Worm (Caenorhabditis elegans): ENCODE measurements around the gene F13E9.16.

- TF ChIP-seq pqm-1 (tag; optimal IDR thresholded peaks at IDR 0.05) = no peak
- TF ChIP-seq nhr-43 (tag; optimal IDR thresholded peaks at IDR 0.05; ENCODE audit: poor library complexity, severe bottlenecking) = no peak
- TF ChIP-seq egl-27 (tag; optimal IDR thresholded peaks at IDR 0.05) = no peak
- TF ChIP-seq mdl-1 (tag; optimal IDR thresholded peaks at IDR 0.05) = no peak
- TF ChIP-seq nhr-25 (tag; optimal IDR thresholded peaks at IDR 0.05) = no peak
- TF ChIP-seq ceh-28 (tag; optimal IDR thresholded peaks at IDR 0.05) = no peak
- no peak for TF ChIP-seq ama-1 (optimal IDR thresholded peaks at IDR 0.05)
- no peak for TF ChIP-seq ceh-9 (tag; optimal IDR thresholded peaks at IDR 0.05)
- TF ChIP-seq nhr-67 (tag; optimal IDR thresholded peaks at IDR 0.05) = no peak
- TF ChIP-seq nhr-76 (tag; optimal IDR thresholded peaks at IDR 0.05) = no peak
- no peak for TF ChIP-seq lin-39 (tag; optimal IDR thresholded peaks at IDR 0.05)
- TF ChIP-seq skn-1 (tag; optimal IDR thresholded peaks at IDR 0.05) = no peak
- no peak for TF ChIP-seq ztf-11 (tag; optimal IDR thresholded peaks at IDR 0.05)
Observed at ce11 chrIV:10842705-10843364, 44.4 kb downstream of the F13E9.16 start, which contains the start of gene T11G6.5.

Data from whole organism, L3 larva.